Worm (Caenorhabditis elegans): ENCODE data around the gene Y10G11A.1.

The Y10G11A.1 gene

ce11 chrIV:16381933-16382591, 42.4 kb upstream of the Y10G11A.1 start, which contains the start of gene Y7A9D.1 (continued):
- TF ChIP-seq C04F5.9 (tag; optimal IDR thresholded peaks at IDR 0.05) (no peak), mdl-1 (tag; optimal IDR thresholded peaks at IDR 0.05) (peak in 1 of 2 experiments; percentile 59), nhr-237 (tag; optimal IDR thresholded peaks at IDR 0.05) (no peak), nhr-85 (tag) (peak; percentile 70), ztf-11 (tag; optimal IDR thresholded peaks at IDR 0.05) (peak in 1 of 2 experiments; percentile 38), alr-1 (tag; optimal IDR thresholded peaks at IDR 0.05; ENCODE audit: borderline replicate concordance) (no peak), zag-1 (tag; optimal IDR thresholded peaks at IDR 0.05) (no peak), dpl-1 (GFP tag; optimal IDR thresholded peaks at IDR 0.05) (peak; percentile 12 to 44 (median 16)), swsn-7 (tag; optimal IDR thresholded peaks at IDR 0.05) (peak; percentile 55), lin-14 (GFP tag; optimal IDR thresholded peaks at IDR 0.05) (no peak), elt-3 (tag; optimal IDR thresholded peaks at IDR 0.05) (peak in 2 of 6 experiments; percentile 4 to 52), dsc-1 (tag; optimal IDR thresholded peaks at IDR 0.05) (peak; percentile 54), ztf-4 (tag; optimal IDR thresholded peaks at IDR 0.05) (no peak), C16A3.4 (tag; optimal IDR thresholded peaks at IDR 0.05) (peak; percentile 51), fkh-8 (tag; optimal IDR thresholded peaks at IDR 0.05) (peak; percentile 30), sptf-1 (tag; optimal IDR thresholded peaks at IDR 0.05) (no peak), blmp-1 (tag; optimal IDR thresholded peaks at IDR 0.05) (no peak), ceh-63 (GFP tag; optimal IDR thresholded peaks at IDR 0.05) (no peak), ceh-88 (GFP tag; IDR thresholded peaks at IDR 0.05) (peak; percentile 24; the same call in 1 of the 2 replicates), unc-30 (tag; optimal IDR thresholded peaks at IDR 0.05) (no peak), aha-1 (tag; optimal IDR thresholded peaks at IDR 0.05) (no peak), lin-35 (GFP tag; optimal IDR thresholded peaks at IDR 0.05) (peak in 1 of 2 experiments; percentile 43), ceh-90 (tag; optimal IDR thresholded peaks at IDR 0.05) (no peak), F16B12.6 (tag; optimal IDR thresholded peaks at IDR 0.05) (no peak), tlp-1 (tag; optimal IDR thresholded peaks at IDR 0.05) (no peak), Y116A8C.19 (tag; optimal IDR thresholded peaks at IDR 0.05; ENCODE audit: borderline replicate concordance) (no peak), hlh-4 (tag; optimal IDR thresholded peaks at IDR 0.05) (peak; percentile 15), egl-13 (tag; optimal IDR thresholded peaks at IDR 0.05) (no peak), mep-1 (tag; optimal IDR thresholded peaks at IDR 0.05) (peak; percentile 30), fos-1 (tag; optimal IDR thresholded peaks at IDR 0.05) (peak; percentile 33), irx-1 (tag; optimal IDR thresholded peaks at IDR 0.05) (peak; percentile 39), mab-9 (GFP tag; IDR thresholded peaks at IDR 0.05) (no peak), ets-5 (GFP tag; IDR thresholded peaks at IDR 0.05) (no peak), C34B4.2 (tag; optimal IDR thresholded peaks at IDR 0.05) (no peak), snu-23 (GFP tag; optimal IDR thresholded peaks at IDR 0.05) (peak; percentile 74)

DNA sequence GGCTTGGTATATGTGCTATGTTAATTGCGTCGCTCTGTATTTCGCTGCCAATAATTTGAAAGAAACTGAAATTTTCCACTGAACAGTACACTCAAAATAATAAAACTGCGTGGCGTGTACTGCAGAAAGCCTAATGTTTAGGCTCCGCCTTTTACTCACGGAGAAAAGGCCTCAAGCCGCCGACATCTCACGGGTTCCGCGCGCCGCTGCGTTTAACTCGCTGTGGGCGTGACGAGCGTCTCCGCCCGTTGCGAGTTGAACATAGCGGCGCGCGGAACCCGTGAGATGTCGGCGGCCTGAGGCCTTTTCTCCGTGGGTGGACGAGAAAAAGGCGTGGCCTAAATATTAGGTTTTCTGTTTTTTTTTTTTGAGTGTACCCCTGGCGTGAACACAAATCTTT, 39.8 kb upstream of the Y10G11A.1 start:
- TF ChIP-seq snpc-4 (tag; optimal IDR thresholded peaks at IDR 0.05) (peak; percentile 8), zip-4 (GFP tag; optimal IDR thresholded peaks at IDR 0.05) (no peak)

ce11 chrIV:16388136-16388635, 36.3 kb upstream of the Y10G11A.1 start:
- TF ChIP-seq lin-15B (tag; optimal IDR thresholded peaks at IDR 0.05) (no peak), swsn-7 (tag; optimal IDR thresholded peaks at IDR 0.05) (peak; percentile 55), unc-86 (tag; optimal IDR thresholded peaks at IDR 0.05) (peak; percentile 11), dpl-1 (GFP tag; optimal IDR thresholded peaks at IDR 0.05) (peak in 1 of 3 experiments; percentile 33), nhr-76 (tag; optimal IDR thresholded peaks at IDR 0.05) (no peak), alr-1 (tag; optimal IDR thresholded peaks at IDR 0.05; ENCODE audit: borderline replicate concordance) (no peak), efl-3 (GFP tag; optimal IDR thresholded peaks at IDR 0.05) (no peak), lin-39 (tag; optimal IDR thresholded peaks at IDR 0.05) (no peak), unc-130 (tag; optimal IDR thresholded peaks at IDR 0.05) (peak; percentile 59), irx-1 (tag; optimal IDR thresholded peaks at IDR 0.05) (peak; percentile 40), unc-98 (GFP tag; IDR thresholded peaks at IDR 0.05) (no peak), sptf-1 (tag; optimal IDR thresholded peaks at IDR 0.05) (no peak), fkh-10 (GFP tag; optimal IDR thresholded peaks at IDR 0.05) (no peak), lin-13 (GFP tag; optimal IDR thresholded peaks at IDR 0.05) (no peak), ceh-90 (tag; optimal IDR thresholded peaks at IDR 0.05) (no peak), ces-1 (GFP tag; optimal IDR thresholded peaks at IDR 0.05) (no peak), aha-1 (tag; optimal IDR thresholded peaks at IDR 0.05) (no peak), F16B12.6 (tag; optimal IDR thresholded peaks at IDR 0.05) (no peak), mab-9 (GFP tag; IDR thresholded peaks at IDR 0.05) (no peak), ceh-88 (GFP tag; IDR thresholded peaks at IDR 0.05) (no peak), zag-1 (tag; optimal IDR thresholded peaks at IDR 0.05) (no peak), egl-27 (tag; optimal IDR thresholded peaks at IDR 0.05) (no peak), unc-30 (tag; optimal IDR thresholded peaks at IDR 0.05) (no peak), pax-3 (tag; optimal IDR thresholded peaks at IDR 0.05) (no peak)

Data from whole organism, L1 larva.